Worm (Caenorhabditis elegans): ENCODE measurements around the gene srg-2.

Gene srg-2

ce11 chrIII:6236649-6237048 is 23.4 kb downstream of the srg-2 start, which contains the start of gene T12A2.21:
Gene T12A2.21 (minus strand): TSS chrIII:6236749.
- no peak for TF ChIP-seq gei-8 (GFP tag; optimal IDR thresholded peaks at IDR 0.05)
- TF ChIP-seq nhr-102 (tag; optimal IDR thresholded peaks at IDR 0.05), result no peak
- no peak for TF ChIP-seq lin-1 (GFP tag; IDR thresholded peaks at IDR 0.05)
- TF ChIP-seq T20F7.1 (GFP tag; optimal IDR thresholded peaks at IDR 0.05), result no peak
- no peak for TF ChIP-seq fkh-10 (GFP tag; optimal IDR thresholded peaks at IDR 0.05)
- TF ChIP-seq unc-39 (tag; optimal IDR thresholded peaks at IDR 0.05), result no peak
- no peak for TF ChIP-seq tag-97 (GFP tag; IDR thresholded peaks at IDR 0.05)
- TF ChIP-seq nhr-11 (tag; optimal IDR thresholded peaks at IDR 0.05), result no peak
- TF ChIP-seq nhr-237 (tag; optimal IDR thresholded peaks at IDR 0.05), result no peak
- no peak for TF ChIP-seq lir-3 (tag; optimal IDR thresholded peaks at IDR 0.05)
- no peak for TF ChIP-seq ZK337.2 (GFP tag; IDR thresholded peaks at IDR 0.05)
- no peak for TF ChIP-seq egl-27 (tag; optimal IDR thresholded peaks at IDR 0.05)
- no peak for TF ChIP-seq R02D3.7 (tag; optimal IDR thresholded peaks at IDR 0.05)
- TF ChIP-seq cey-2 (tag; optimal IDR thresholded peaks at IDR 0.05; ENCODE audit: borderline replicate concordance, insufficient read depth), result no peak
- TF ChIP-seq zip-11 (GFP tag; IDR thresholded peaks at IDR 0.05), result no peak
- TF ChIP-seq sdz-12 (GFP tag; optimal IDR thresholded peaks at IDR 0.05), result no peak

- no peak for TF ChIP-seq nhr-48 (tag; optimal IDR thresholded peaks at IDR 0.05)
- TF ChIP-seq aly-2 (tag; optimal IDR thresholded peaks at IDR 0.05), result no peak
- TF ChIP-seq nhr-77 (tag; optimal IDR thresholded peaks at IDR 0.05), result peak; percentile 74
- no peak for TF ChIP-seq ztf-7 (tag; optimal IDR thresholded peaks at IDR 0.05)
- no peak for TF ChIP-seq Y5F2A.4 (GFP tag; optimal IDR thresholded peaks at IDR 0.05)
- TF ChIP-seq lin-38 (GFP tag; IDR thresholded peaks at IDR 0.05), result no peak
- no peak for TF ChIP-seq duxl-1 (tag; optimal IDR thresholded peaks at IDR 0.05; ENCODE audit: poor library complexity)
- no peak for TF ChIP-seq tag-97 (GFP tag; IDR thresholded peaks at IDR 0.05)
- no peak for TF ChIP-seq ZK546.5 (tag; optimal IDR thresholded peaks at IDR 0.05)
- no peak for TF ChIP-seq nhr-41 (GFP tag; IDR thresholded peaks at IDR 0.05)
- no peak for TF ChIP-seq daf-16 (GFP tag; optimal IDR thresholded peaks at IDR 0.05)
- TF ChIP-seq daf-16 (tag; optimal IDR thresholded peaks at IDR 0.05), result peak; percentile 80
- no peak for TF ChIP-seq fos-1 (tag; optimal IDR thresholded peaks at IDR 0.05)
- peak; percentile 51 for TF ChIP-seq mxl-3 (GFP tag; optimal IDR thresholded peaks at IDR 0.05)
- TF ChIP-seq zag-1 (tag; optimal IDR thresholded peaks at IDR 0.05), result no peak
- no peak for TF ChIP-seq pha-4 (GFP tag; IDR thresholded peaks at IDR 0.05)
- peak; percentile 39 for TF ChIP-seq pha-4 (tag; optimal IDR thresholded peaks at IDR 0.05)
- TF ChIP-seq dmd-6 (GFP tag; IDR thresholded peaks at IDR 0.05), result no peak
- no peak for TF ChIP-seq mes-2 (tag; optimal IDR thresholded peaks at IDR 0.05; ENCODE audit: poor library complexity, severe bottlenecking)
- peak; percentile 73 for TF ChIP-seq php-3 (GFP tag; IDR thresholded peaks at IDR 0.05)
- peak; percentile 77 for TF ChIP-seq dve-1 (tag; optimal IDR thresholded peaks at IDR 0.05; ENCODE audit: insufficient read depth)
- peak; percentile 88 for TF ChIP-seq nhr-28 (tag; optimal IDR thresholded peaks at IDR 0.05)
- no peak for TF ChIP-seq lin-15B (tag; optimal IDR thresholded peaks at IDR 0.05)
- no peak for TF ChIP-seq F37D6.2 (tag; optimal IDR thresholded peaks at IDR 0.05)
- TF ChIP-seq ZK337.2 (GFP tag; IDR thresholded peaks at IDR 0.05), result no peak
- no peak for TF ChIP-seq daf-12 (tag; optimal IDR thresholded peaks at IDR 0.05)
- peak; percentile 95 for TF ChIP-seq pqm-1 (tag; optimal IDR thresholded peaks at IDR 0.05)
These were observed 28.1 kb downstream of the srg-2 start for ce11 chrIII:6231880-6232279.

- TF ChIP-seq snpc-4 (tag; optimal IDR thresholded peaks at IDR 0.05), result no peak
- no peak for TF ChIP-seq zfp-3 (GFP tag; conservative IDR thresholded peaks at IDR 0.05)
- TF ChIP-seq lsy-2 (tag; optimal IDR thresholded peaks at IDR 0.05), result no peak
- TF ChIP-seq unc-62 (GFP tag; optimal IDR thresholded peaks at IDR 0.05 in 1 of 2), result peak in 1 of 2 experiments; percentile 47
- TF ChIP-seq unc-62 (tag; optimal IDR thresholded peaks at IDR 0.05), result no peak
- no peak for TF ChIP-seq set-16 (GFP tag; IDR thresholded peaks at IDR 0.05)
- no peak for TF ChIP-seq lin-1 (GFP tag; IDR thresholded peaks at IDR 0.05)
These were observed 29.1 kb downstream of the srg-2 start, which contains the start of gene esyt-2 for ce11 chrIII:6230870-6231269. Gene esyt-2 (minus strand): TSS chrIII:6230970.
